Worm (Caenorhabditis elegans): ENCODE data around the gene idh-2.

DNA sequence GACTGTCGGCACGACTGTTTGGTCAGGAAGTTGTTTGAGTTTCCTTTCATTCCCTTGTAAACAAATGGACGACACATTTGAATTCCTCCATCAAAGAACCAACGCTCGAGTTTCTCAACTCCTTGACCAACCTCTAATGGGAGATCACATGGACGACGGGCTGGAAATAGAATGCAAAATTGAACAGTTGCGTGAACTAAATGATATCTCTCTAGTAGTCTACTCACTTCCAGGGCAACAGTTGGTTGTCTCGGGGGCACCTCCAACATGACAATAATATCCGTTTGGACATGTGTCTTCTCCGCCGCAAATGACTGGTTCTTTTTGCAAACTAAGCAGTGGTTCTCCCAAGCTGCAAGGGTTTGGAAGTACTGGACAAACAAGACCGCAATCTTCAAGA, 22.1 kb upstream of the idh-2 start:
- TF ChIP-seq ets-7 (tag; optimal IDR thresholded peaks at IDR 0.05) (no peak), ama-1 (optimal IDR thresholded peaks at IDR 0.05) (no peak), ceh-36 (tag; optimal IDR thresholded peaks at IDR 0.05) (no peak), ceh-13 (GFP tag; optimal IDR thresholded peaks at IDR 0.05) (no peak), tra-4 (tag; optimal IDR thresholded peaks at IDR 0.05) (no peak)
